Worm (Caenorhabditis elegans) whole organism, midembryonic: Measurements from ENCODE around the gene tsp-12.
A peak's percentile ranks its signal among the peaks of the same experiment; 100 is the strongest.

Experiments
- T22C8.4 ChIP-seq: fragments of 200-800 bp; sonication (Bioruptor generic); IDR thresholded peaks from 2 replicates; pipeline ENCODE4 v1.3.6; 2022; ENCODE audit warnings: missing genetic modification characterization, missing compliant biosample characterization
- cog-1 ChIP-seq: sonication (generic microtip); optimal IDR thresholded peaks from 2 replicates; lab custom pipeline; 2016; ENCODE audit warnings: missing genetic modification characterization, missing compliant biosample characterization
- flt-1 ChIP-seq: fragments of 200-800 bp; sonication (Bioruptor generic); IDR thresholded peaks from 2 replicates; pipeline ENCODE4 v1.3.6; 2022; ENCODE audit warnings: missing genetic modification characterization, missing compliant biosample characterization
- klf-2 ChIP-seq: fragments of 200-800 bp; sonication (Bioruptor generic); conservative IDR thresholded peaks from 2 replicates; pipeline ENCODE4 v1.3.6; 2022; ENCODE audit warnings: missing genetic modification reagents, missing genetic modification characterization, missing compliant biosample characterization
- med-1 ChIP-seq: sonication (generic microtip); optimal IDR thresholded peaks from 2 replicates; lab custom pipeline; 2017; ENCODE audit warnings: missing genetic modification characterization, mild to moderate bottlenecking, missing compliant biosample characterization, antibody characterized with exemption, missing genetic modification reagents; ENCODE audit not compliant: insufficient read depth
- ref-1 ChIP-seq: fragments of 200-800 bp; sonication (Bioruptor generic); conservative IDR thresholded peaks from 2 replicates; pipeline ENCODE4 v1.3.6; 2022; ENCODE audit warnings: missing genetic modification reagents, missing genetic modification characterization, missing compliant biosample characterization
- tab-1 ChIP-seq: fragments of 200-800 bp; sonication (Bioruptor generic); IDR thresholded peaks from 2 replicates; pipeline ENCODE4 v1.3.6; 2022; ENCODE audit warnings: missing genetic modification characterization, missing compliant biosample characterization
- ztf-23 ChIP-seq: fragments of 200-800 bp; sonication (Bioruptor generic); IDR thresholded peaks from 2 replicates; pipeline ENCODE4 v1.3.6; 2022; ENCODE audit warnings: missing genetic modification reagents, missing genetic modification characterization, missing compliant biosample characterization
- ztf-29 ChIP-seq: fragments of 200-800 bp; sonication (Bioruptor generic); IDR thresholded peaks from 2 replicates; pipeline ENCODE4 v1.3.6; 2022; ENCODE audit warnings: missing genetic modification reagents, missing genetic modification characterization, missing compliant biosample characterization

The tsp-12 gene

ce11 chrIV:10129957-10130356 is 20.4 kb downstream of the tsp-12 start, which contains the start of gene glt-3:
Gene glt-3, plus strand, starts transcription at chrIV:10130257.
- no peak for TF ChIP-seq ztf-23 (GFP tag; lab: Robert Waterston, UW)
- no peak for TF ChIP-seq klf-2 (GFP tag; lab: Robert Waterston, UW)
- TF ChIP-seq ztf-29 (GFP tag; lab: Robert Waterston, UW): no peak
- no peak for TF ChIP-seq ref-1
- TF ChIP-seq cog-1 (tag; lab: Kevin White, UChicago): no peak
- no peak for TF ChIP-seq tab-1 (GFP tag; lab: Robert Waterston, UW)

- TF ChIP-seq tab-1 (GFP tag; lab: Robert Waterston, UW) (no peak), ztf-23 (GFP tag; lab: Robert Waterston, UW) (peak; percentile 50; the same call in 1 of the 2 replicates), med-1 (GFP tag; lab: Kevin White, UChicago) (no peak), klf-2 (GFP tag; lab: Robert Waterston, UW) (no peak)
Measured at ce11 chrIV:10128906-10129386, 21.5 kb downstream of the tsp-12 start, which contains the start of the genes gtbp-1 and K08F4.3. Gene gtbp-1, minus strand, starts transcription at chrIV:10128956. Gene K08F4.3, plus strand, starts transcription at chrIV:10129257.

ce11 chrIV:10128446-10128845 is 22.0 kb downstream of the tsp-12 start:
- TF ChIP-seq med-1 (GFP tag; lab: Kevin White, UChicago) (no peak), ztf-23 (GFP tag; lab: Robert Waterston, UW) (no peak), flt-1 (GFP tag; lab: Robert Waterston, UW) (no peak), T22C8.4 (no peak), cog-1 (tag; lab: Kevin White, UChicago) (no peak), ref-1 (no peak), ztf-29 (GFP tag; lab: Robert Waterston, UW) (no peak), klf-2 (GFP tag; lab: Robert Waterston, UW) (no peak), tab-1 (GFP tag; lab: Robert Waterston, UW) (no peak)

ce11 chrIV:10126544-10126943 is 23.9 kb downstream of the tsp-12 start, which contains the start of gene ctf-18:
Gene ctf-18, minus strand, starts transcription at chrIV:10126644.
- TF ChIP-seq klf-2 (GFP tag; lab: Robert Waterston, UW): no peak
- TF ChIP-seq flt-1 (GFP tag; lab: Robert Waterston, UW): no peak
- no peak for TF ChIP-seq T22C8.4
- TF ChIP-seq ztf-29 (GFP tag; lab: Robert Waterston, UW): no peak
- no peak for TF ChIP-seq tab-1 (GFP tag; lab: Robert Waterston, UW)
- no peak for TF ChIP-seq ztf-23 (GFP tag; lab: Robert Waterston, UW)
- no peak for TF ChIP-seq med-1 (GFP tag; lab: Kevin White, UChicago)
- TF ChIP-seq cog-1 (tag; lab: Kevin White, UChicago): no peak
- no peak for TF ChIP-seq ref-1

ce11 chrIV:10122205-10122604 is 28.2 kb downstream of the tsp-12 start, which contains the start of gene irld-21:
Gene irld-21, minus strand, starts transcription at chrIV:10122305.
- no peak for TF ChIP-seq ztf-29 (GFP tag; lab: Robert Waterston, UW)
- TF ChIP-seq med-1 (GFP tag; lab: Kevin White, UChicago): no peak
- no peak for TF ChIP-seq cog-1 (tag; lab: Kevin White, UChicago)
- no peak for TF ChIP-seq tab-1 (GFP tag; lab: Robert Waterston, UW)
- TF ChIP-seq flt-1 (GFP tag; lab: Robert Waterston, UW): no peak
- TF ChIP-seq T22C8.4: no peak
- no peak for TF ChIP-seq ztf-23 (GFP tag; lab: Robert Waterston, UW)
- TF ChIP-seq ref-1: no peak
- no peak for TF ChIP-seq klf-2 (GFP tag; lab: Robert Waterston, UW)

- TF ChIP-seq flt-1 (GFP tag; lab: Robert Waterston, UW): no peak
- TF ChIP-seq ztf-23 (GFP tag; lab: Robert Waterston, UW): no peak
- TF ChIP-seq ztf-29 (GFP tag; lab: Robert Waterston, UW): no peak
- no peak for TF ChIP-seq med-1 (GFP tag; lab: Kevin White, UChicago)
- TF ChIP-seq tab-1 (GFP tag; lab: Robert Waterston, UW): no peak
- no peak for TF ChIP-seq klf-2 (GFP tag; lab: Robert Waterston, UW)
- no peak for TF ChIP-seq cog-1 (tag; lab: Kevin White, UChicago)
- TF ChIP-seq T22C8.4: no peak
- no peak for TF ChIP-seq ref-1
Measured at ce11 chrIV:10116765-10117164, 33.6 kb downstream of the tsp-12 start.

ce11 chrIV:10115142-10115541 is 35.3 kb downstream of the tsp-12 start, which contains the start of gene C04G2.10:
Gene C04G2.10, plus strand, starts transcription at chrIV:10115442.
- TF ChIP-seq klf-2 (GFP tag; lab: Robert Waterston, UW): no peak
- no peak for TF ChIP-seq T22C8.4
- no peak for TF ChIP-seq ztf-29 (GFP tag; lab: Robert Waterston, UW)
- no peak for TF ChIP-seq ztf-23 (GFP tag; lab: Robert Waterston, UW)
- TF ChIP-seq ref-1: no peak
- TF ChIP-seq med-1 (GFP tag; lab: Kevin White, UChicago): no peak
- TF ChIP-seq tab-1 (GFP tag; lab: Robert Waterston, UW): no peak
- TF ChIP-seq flt-1 (GFP tag; lab: Robert Waterston, UW): no peak
- TF ChIP-seq cog-1 (tag; lab: Kevin White, UChicago): no peak

- TF ChIP-seq klf-2 (GFP tag; lab: Robert Waterston, UW) (no peak), ztf-29 (GFP tag; lab: Robert Waterston, UW) (no peak), flt-1 (GFP tag; lab: Robert Waterston, UW) (no peak), tab-1 (GFP tag; lab: Robert Waterston, UW) (no peak), med-1 (GFP tag; lab: Kevin White, UChicago) (no peak), ref-1 (no peak)
Measured at ce11 chrIV:10112570-10112969, 37.8 kb downstream of the tsp-12 start, which contains the start of gene nsph-3.2. Gene nsph-3.2, plus strand, starts transcription at chrIV:10112870.

ce11 chrIV:10111441-10111840 is 39.0 kb downstream of the tsp-12 start, which contains the start of gene spch-1:
Gene spch-1, minus strand, starts transcription at chrIV:10111541.
- no peak for TF ChIP-seq ztf-29 (GFP tag; lab: Robert Waterston, UW)
- no peak for TF ChIP-seq T22C8.4
- no peak for TF ChIP-seq flt-1 (GFP tag; lab: Robert Waterston, UW)
- TF ChIP-seq klf-2 (GFP tag; lab: Robert Waterston, UW): no peak
- TF ChIP-seq tab-1 (GFP tag; lab: Robert Waterston, UW): no peak
- TF ChIP-seq ref-1: no peak
- no peak for TF ChIP-seq ztf-23 (GFP tag; lab: Robert Waterston, UW)
- no peak for TF ChIP-seq cog-1 (tag; lab: Kevin White, UChicago)
